Worm (Caenorhabditis elegans): ENCODE measurements around the gene srh-246.

Gene srh-246

DNA sequence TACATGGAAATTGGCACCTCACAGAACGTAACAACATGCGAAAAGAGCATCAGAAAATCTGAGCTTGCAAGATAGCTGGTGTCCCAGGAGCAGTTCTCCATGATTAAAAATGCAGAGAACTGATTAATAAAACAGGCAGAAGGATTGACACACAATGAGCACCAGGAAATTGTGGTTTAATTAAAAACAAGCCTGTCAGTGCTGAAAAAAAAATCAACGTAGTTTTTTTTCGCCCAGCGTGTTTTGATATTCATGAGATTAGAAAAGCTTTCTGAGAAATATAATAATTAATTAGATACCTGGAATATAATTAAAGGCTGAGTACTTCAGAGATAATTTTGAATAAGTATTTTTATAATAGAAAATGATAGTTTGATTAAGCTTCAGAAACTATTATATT, at the start of gene srh-246:
Gene srh-246 (minus strand): TSS at position 101 of the 400 bp plus-strand sequence.
- TF ChIP-seq fkh-8 (tag; optimal IDR thresholded peaks at IDR 0.05) (no peak), fos-1 (tag; optimal IDR thresholded peaks at IDR 0.05) (no peak), mef-2 (tag; optimal IDR thresholded peaks at IDR 0.05) (no peak), ceh-63 (GFP tag; optimal IDR thresholded peaks at IDR 0.05) (no peak), jun-1 (tag; optimal IDR thresholded peaks at IDR 0.05) (no peak), zag-1 (tag; optimal IDR thresholded peaks at IDR 0.05) (no peak), nhr-84 (tag; optimal IDR thresholded peaks at IDR 0.05) (no peak), C16A3.4 (tag; optimal IDR thresholded peaks at IDR 0.05) (no peak), C34B4.2 (tag; optimal IDR thresholded peaks at IDR 0.05) (no peak), swsn-7 (tag; optimal IDR thresholded peaks at IDR 0.05) (no peak), lin-14 (GFP tag; optimal IDR thresholded peaks at IDR 0.05) (no peak), tbx-2 (tag; optimal IDR thresholded peaks at IDR 0.05) (no peak), unc-30 (tag; optimal IDR thresholded peaks at IDR 0.05) (no peak), irx-1 (tag; optimal IDR thresholded peaks at IDR 0.05) (no peak), blmp-1 (tag; optimal IDR thresholded peaks at IDR 0.05) (no peak), aha-1 (tag; optimal IDR thresholded peaks at IDR 0.05) (no peak), lin-39 (tag; optimal IDR thresholded peaks at IDR 0.05) (no peak), elt-3 (tag; optimal IDR thresholded peaks at IDR 0.05) (no peak), lin-35 (GFP tag; optimal IDR thresholded peaks at IDR 0.05) (no peak)

DNA sequence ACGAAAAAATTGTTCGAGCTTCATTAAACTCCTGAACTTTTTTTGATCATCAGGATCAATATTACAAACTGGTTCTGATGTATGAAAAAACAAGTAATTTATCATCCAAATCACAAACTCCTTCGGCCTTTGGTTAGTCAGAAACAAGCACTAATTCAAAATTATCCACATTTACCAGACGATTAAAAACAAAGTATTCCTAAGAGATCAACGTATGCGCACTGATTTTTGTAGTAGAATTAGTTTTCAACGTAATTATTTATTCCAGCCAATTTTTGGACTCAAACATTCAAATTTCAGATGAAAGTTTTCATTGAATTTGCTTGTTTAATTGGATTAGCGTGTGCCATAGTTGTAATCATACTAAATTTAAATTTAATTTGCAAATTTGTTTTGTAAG, 49.3 kb upstream of the srh-246 start, which contains the start of gene srbc-38:
Gene srbc-38 (plus strand): TSS at position 301 of the 400 bp plus-strand sequence.
- no peak for TF ChIP-seq fkh-4 (tag; optimal IDR thresholded peaks at IDR 0.05; ENCODE audit: borderline replicate concordance)
- no peak for TF ChIP-seq dsc-1 (tag; optimal IDR thresholded peaks at IDR 0.05)
- no peak for TF ChIP-seq tbx-2 (tag; optimal IDR thresholded peaks at IDR 0.05)
- no peak for TF ChIP-seq lsy-2 (tag; optimal IDR thresholded peaks at IDR 0.05)
- TF ChIP-seq xbp-1 (tag; optimal IDR thresholded peaks at IDR 0.05), result no peak
- no peak for TF ChIP-seq nhr-20 (tag; optimal IDR thresholded peaks at IDR 0.05)
- TF ChIP-seq dpl-1 (GFP tag; optimal IDR thresholded peaks at IDR 0.05), result no peak
- no peak for TF ChIP-seq pqm-1 (tag; optimal IDR thresholded peaks at IDR 0.05)
- no peak for TF ChIP-seq Y116A8C.19 (tag; optimal IDR thresholded peaks at IDR 0.05; ENCODE audit: borderline replicate concordance)
- TF ChIP-seq nhr-11 (tag; optimal IDR thresholded peaks at IDR 0.05), result no peak
- TF ChIP-seq C16A3.4 (tag; optimal IDR thresholded peaks at IDR 0.05), result no peak
- no peak for TF ChIP-seq lin-14 (GFP tag; optimal IDR thresholded peaks at IDR 0.05)
- TF ChIP-seq hlh-17 (GFP tag; optimal IDR thresholded peaks at IDR 0.05; ENCODE audit: borderline replicate concordance), result no peak
- TF ChIP-seq ceh-90 (tag; optimal IDR thresholded peaks at IDR 0.05), result no peak
- no peak for TF ChIP-seq ceh-82 (tag; optimal IDR thresholded peaks at IDR 0.05)
- no peak for TF ChIP-seq nhr-76 (tag; optimal IDR thresholded peaks at IDR 0.05)
- TF ChIP-seq C04F5.9 (tag; optimal IDR thresholded peaks at IDR 0.05), result no peak
- TF ChIP-seq unc-98 (GFP tag; IDR thresholded peaks at IDR 0.05), result no peak
- TF ChIP-seq snpc-4 (tag; optimal IDR thresholded peaks at IDR 0.05), result no peak
- no peak for TF ChIP-seq nhr-77 (tag; optimal IDR thresholded peaks at IDR 0.05)

DNA sequence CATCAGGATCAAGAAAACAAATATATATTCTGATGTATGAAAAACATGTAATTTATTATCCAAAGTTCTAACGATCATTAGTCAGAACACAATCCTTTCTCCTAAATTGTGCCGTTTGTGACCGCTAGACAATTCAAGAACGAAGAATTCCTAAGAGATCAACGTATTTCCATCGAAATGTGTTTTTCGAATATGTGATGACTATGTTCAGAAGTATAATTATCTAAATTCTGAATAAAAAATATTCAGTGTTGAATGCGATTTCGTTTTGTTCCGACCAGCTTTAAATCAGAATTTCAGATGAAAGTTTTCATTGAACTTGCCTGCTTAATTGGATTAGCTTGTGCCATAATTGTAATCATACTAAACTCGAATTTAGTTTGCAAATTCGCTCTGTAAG, 44.7 kb upstream of the srh-246 start, which contains the start of gene srbc-37:
Gene srbc-37 (plus strand): TSS at position 301 of the 400 bp plus-strand sequence.
- TF ChIP-seq lin-39 (tag; optimal IDR thresholded peaks at IDR 0.05), result no peak
- TF ChIP-seq zip-4 (GFP tag; optimal IDR thresholded peaks at IDR 0.05), result no peak
- TF ChIP-seq pax-3 (tag; optimal IDR thresholded peaks at IDR 0.05), result no peak
- no peak for TF ChIP-seq hlh-17 (GFP tag; optimal IDR thresholded peaks at IDR 0.05; ENCODE audit: borderline replicate concordance)
- TF ChIP-seq blmp-1 (tag; optimal IDR thresholded peaks at IDR 0.05), result no peak
- no peak for TF ChIP-seq tlp-1 (tag; optimal IDR thresholded peaks at IDR 0.05)
- no peak for TF ChIP-seq Y116A8C.19 (tag; optimal IDR thresholded peaks at IDR 0.05; ENCODE audit: borderline replicate concordance)
- TF ChIP-seq jun-1 (tag; optimal IDR thresholded peaks at IDR 0.05), result no peak
- no peak for TF ChIP-seq irx-1 (tag; optimal IDR thresholded peaks at IDR 0.05)
- TF ChIP-seq pqm-1 (tag; optimal IDR thresholded peaks at IDR 0.05), result no peak
- no peak for TF ChIP-seq hpl-2 (GFP tag; optimal IDR thresholded peaks at IDR 0.05)
